Worm (Caenorhabditis elegans) whole organism, midembryonic: ENCODE measurements around the gene ZC239.22.

ENCODE experiments used
- T22C8.4 ChIP-seq: fragments of 200-800 bp; sonication (Bioruptor generic); IDR thresholded peaks from 2 replicates; pipeline ENCODE4 v1.3.6; 2022; ENCODE audit warnings: missing genetic modification characterization, missing compliant biosample characterization
- cog-1 ChIP-seq: sonication (generic microtip); optimal IDR thresholded peaks from 2 replicates; lab custom pipeline; 2016; ENCODE audit warnings: missing genetic modification characterization, missing compliant biosample characterization
- flt-1 ChIP-seq: fragments of 200-800 bp; sonication (Bioruptor generic); IDR thresholded peaks from 2 replicates; pipeline ENCODE4 v1.3.6; 2022; ENCODE audit warnings: missing genetic modification characterization, missing compliant biosample characterization
- klf-2 ChIP-seq: fragments of 200-800 bp; sonication (Bioruptor generic); conservative IDR thresholded peaks from 2 replicates; pipeline ENCODE4 v1.3.6; 2022; ENCODE audit warnings: missing genetic modification reagents, missing genetic modification characterization, missing compliant biosample characterization
- med-1 ChIP-seq: sonication (generic microtip); optimal IDR thresholded peaks from 2 replicates; lab custom pipeline; 2017; ENCODE audit warnings: missing genetic modification characterization, mild to moderate bottlenecking, missing compliant biosample characterization, antibody characterized with exemption, missing genetic modification reagents; ENCODE audit not compliant: insufficient read depth
- ref-1 ChIP-seq: fragments of 200-800 bp; sonication (Bioruptor generic); conservative IDR thresholded peaks from 2 replicates; pipeline ENCODE4 v1.3.6; 2022; ENCODE audit warnings: missing genetic modification reagents, missing genetic modification characterization, missing compliant biosample characterization
- tab-1 ChIP-seq: fragments of 200-800 bp; sonication (Bioruptor generic); IDR thresholded peaks from 2 replicates; pipeline ENCODE4 v1.3.6; 2022; ENCODE audit warnings: missing genetic modification characterization, missing compliant biosample characterization
- ztf-23 ChIP-seq: fragments of 200-800 bp; sonication (Bioruptor generic); IDR thresholded peaks from 2 replicates; pipeline ENCODE4 v1.3.6; 2022; ENCODE audit warnings: missing genetic modification reagents, missing genetic modification characterization, missing compliant biosample characterization
- ztf-29 ChIP-seq: fragments of 200-800 bp; sonication (Bioruptor generic); IDR thresholded peaks from 2 replicates; pipeline ENCODE4 v1.3.6; 2022; ENCODE audit warnings: missing genetic modification reagents, missing genetic modification characterization, missing compliant biosample characterization

The ZC239.22 gene

ce11 chrII:3247556-3247955 lies 26.9 kb upstream of the ZC239.22 start:
- TF ChIP-seq ztf-23 (GFP tag; lab: Robert Waterston, UW) = no peak
- TF ChIP-seq T22C8.4 (GFP tag; lab: Robert Waterston, UW) = no peak
- no peak for TF ChIP-seq med-1 (GFP tag; lab: Kevin White, UChicago)
- no peak for TF ChIP-seq ztf-29 (GFP tag; lab: Robert Waterston, UW)
- no peak for TF ChIP-seq tab-1
- TF ChIP-seq flt-1 (GFP tag; lab: Robert Waterston, UW) = no peak
- no peak for TF ChIP-seq cog-1
- no peak for TF ChIP-seq ref-1 (GFP tag; lab: Robert Waterston, UW)
- TF ChIP-seq klf-2 (GFP tag; lab: Robert Waterston, UW) = no peak

ce11 chrII:3245836-3246235 lies 25.2 kb upstream of the ZC239.22 start, which contains the start of gene C17F4.7:
Gene C17F4.7, minus strand, starts transcription at chrII:3246015.
- TF ChIP-seq T22C8.4 (GFP tag; lab: Robert Waterston, UW) (no peak), med-1 (GFP tag; lab: Kevin White, UChicago) (no peak), ztf-29 (GFP tag; lab: Robert Waterston, UW) (no peak), ztf-23 (GFP tag; lab: Robert Waterston, UW) (no peak), flt-1 (GFP tag; lab: Robert Waterston, UW) (no peak)

- TF ChIP-seq tab-1 (no peak), cog-1 (no peak), ztf-23 (GFP tag; lab: Robert Waterston, UW) (no peak), klf-2 (GFP tag; lab: Robert Waterston, UW) (no peak), flt-1 (GFP tag; lab: Robert Waterston, UW) (no peak), T22C8.4 (GFP tag; lab: Robert Waterston, UW) (no peak), ztf-29 (GFP tag; lab: Robert Waterston, UW) (no peak), ref-1 (GFP tag; lab: Robert Waterston, UW) (no peak), med-1 (GFP tag; lab: Kevin White, UChicago) (no peak)
Observed at ce11 chrII:3244758-3245157, 24.1 kb upstream of the ZC239.22 start.

ce11 chrII:3244070-3244469 lies 23.4 kb upstream of the ZC239.22 start, which contains the start of gene C17F4.12:
Gene C17F4.12, minus strand, starts transcription at chrII:3244170.
- TF ChIP-seq cog-1 (no peak), ztf-23 (GFP tag; lab: Robert Waterston, UW) (no peak), med-1 (GFP tag; lab: Kevin White, UChicago) (no peak), flt-1 (GFP tag; lab: Robert Waterston, UW) (no peak), tab-1 (no peak), klf-2 (GFP tag; lab: Robert Waterston, UW) (no peak), ref-1 (GFP tag; lab: Robert Waterston, UW) (no peak), ztf-29 (GFP tag; lab: Robert Waterston, UW) (no peak), T22C8.4 (GFP tag; lab: Robert Waterston, UW) (no peak)

- no peak for TF ChIP-seq klf-2 (GFP tag; lab: Robert Waterston, UW)
- no peak for TF ChIP-seq cog-1
- no peak for TF ChIP-seq T22C8.4 (GFP tag; lab: Robert Waterston, UW)
- TF ChIP-seq ref-1 (GFP tag; lab: Robert Waterston, UW) = no peak
- no peak for TF ChIP-seq med-1 (GFP tag; lab: Kevin White, UChicago)
- TF ChIP-seq ztf-29 (GFP tag; lab: Robert Waterston, UW) = no peak
- no peak for TF ChIP-seq flt-1 (GFP tag; lab: Robert Waterston, UW)
- no peak for TF ChIP-seq tab-1
- TF ChIP-seq ztf-23 (GFP tag; lab: Robert Waterston, UW) = no peak
Observed at ce11 chrII:3241842-3242241, 21.2 kb upstream of the ZC239.22 start.

ce11 chrII:3240207-3240606 lies 19.6 kb upstream of the ZC239.22 start, which contains the start of gene C17F4.3:
Gene C17F4.3, plus strand, starts transcription at chrII:3240507.
- TF ChIP-seq ztf-23 (GFP tag; lab: Robert Waterston, UW) = no peak
- TF ChIP-seq tab-1 = no peak
- TF ChIP-seq T22C8.4 (GFP tag; lab: Robert Waterston, UW) = no peak
- no peak for TF ChIP-seq med-1 (GFP tag; lab: Kevin White, UChicago)
- TF ChIP-seq ref-1 (GFP tag; lab: Robert Waterston, UW) = no peak
- no peak for TF ChIP-seq klf-2 (GFP tag; lab: Robert Waterston, UW)
- no peak for TF ChIP-seq cog-1
- TF ChIP-seq ztf-29 (GFP tag; lab: Robert Waterston, UW) = no peak
- no peak for TF ChIP-seq flt-1 (GFP tag; lab: Robert Waterston, UW)

ce11 chrII:3237038-3237521 lies 16.5 kb upstream of the ZC239.22 start, which contains the start of the genes srz-67 and C17F4.11:
Gene srz-67, minus strand, starts transcription at chrII:3237138.
Gene C17F4.11, plus strand, starts transcription at chrII:3237471.
- TF ChIP-seq klf-2 (GFP tag; lab: Robert Waterston, UW) (no peak), ref-1 (GFP tag; lab: Robert Waterston, UW) (no peak), tab-1 (no peak), T22C8.4 (GFP tag; lab: Robert Waterston, UW) (no peak), flt-1 (GFP tag; lab: Robert Waterston, UW) (no peak)

ce11 chrII:3234725-3235124 lies 14.1 kb upstream of the ZC239.22 start, which contains the start of gene C17F4.8:
Gene C17F4.8, minus strand, starts transcription at chrII:3234825.
- TF ChIP-seq ztf-29 (GFP tag; lab: Robert Waterston, UW) (no peak), med-1 (GFP tag; lab: Kevin White, UChicago) (no peak), tab-1 (no peak), T22C8.4 (GFP tag; lab: Robert Waterston, UW) (no peak), cog-1 (no peak), ztf-23 (GFP tag; lab: Robert Waterston, UW) (no peak), ref-1 (GFP tag; lab: Robert Waterston, UW) (no peak), flt-1 (GFP tag; lab: Robert Waterston, UW) (no peak), klf-2 (GFP tag; lab: Robert Waterston, UW) (no peak)

ce11 chrII:3230422-3230821 lies 9.8 kb upstream of the ZC239.22 start, which contains the start of gene srh-297:
Gene srh-297, minus strand, starts transcription at chrII:3230522.
- no peak for TF ChIP-seq med-1 (GFP tag; lab: Kevin White, UChicago)
- no peak for TF ChIP-seq tab-1
- TF ChIP-seq ztf-23 (GFP tag; lab: Robert Waterston, UW) = no peak
- no peak for TF ChIP-seq T22C8.4 (GFP tag; lab: Robert Waterston, UW)
- no peak for TF ChIP-seq cog-1
- TF ChIP-seq ref-1 (GFP tag; lab: Robert Waterston, UW) = no peak
- no peak for TF ChIP-seq flt-1 (GFP tag; lab: Robert Waterston, UW)
- no peak for TF ChIP-seq ztf-29 (GFP tag; lab: Robert Waterston, UW)
- no peak for TF ChIP-seq klf-2 (GFP tag; lab: Robert Waterston, UW)
